Worm (Caenorhabditis elegans): ENCODE results near the gene F58F12.4.

The F58F12.4 gene

DNA sequence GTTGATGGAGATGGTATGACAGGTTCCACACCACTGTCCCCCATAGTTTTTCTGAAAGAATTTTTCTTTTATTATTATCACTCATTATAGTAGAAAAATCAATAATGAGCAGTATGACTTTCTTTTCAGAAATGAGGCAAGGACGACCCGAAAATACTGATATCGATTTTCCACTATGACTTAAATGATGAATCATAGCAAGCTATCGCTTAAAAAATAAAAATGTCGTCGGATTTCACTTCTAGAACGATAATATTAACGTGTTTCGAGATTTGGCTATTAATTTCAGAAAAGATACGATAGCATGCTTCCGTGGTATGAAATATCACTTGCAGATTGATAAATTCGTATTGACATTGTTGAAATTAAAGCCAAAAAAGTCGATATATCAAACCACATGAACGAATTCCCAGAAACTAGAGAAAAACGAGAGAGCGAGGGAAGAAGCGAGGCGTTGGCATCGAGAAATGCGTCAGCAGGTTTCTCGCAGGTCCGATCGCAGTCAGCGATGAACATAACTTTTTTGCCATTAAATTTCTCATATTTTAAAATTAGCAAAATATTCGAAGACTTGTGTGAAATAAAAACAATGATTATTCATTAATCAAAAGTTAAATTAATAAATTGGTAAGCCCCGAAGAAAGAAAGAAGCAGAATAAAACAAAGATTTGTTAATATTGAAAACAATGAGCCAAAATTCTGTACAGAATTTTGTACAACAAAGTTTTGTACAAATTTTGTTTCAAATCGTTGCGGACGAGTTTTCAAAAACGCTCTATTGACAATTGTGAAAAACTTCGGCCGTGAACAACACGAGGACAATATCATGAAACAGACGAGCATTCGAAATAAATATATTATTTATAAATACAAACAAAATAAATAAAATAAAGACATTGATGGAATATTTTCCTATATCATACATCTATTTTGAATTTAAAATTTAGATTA is 30.9 kb upstream of the F58F12.4 start, which contains the start of gene C32D5.11 (continued):
- TF ChIP-seq tbx-2 (tag; optimal IDR thresholded peaks at IDR 0.05) (peak; percentile 51), K02D7.2 (tag; optimal IDR thresholded peaks at IDR 0.05) (no peak), nfya-1 (tag; optimal IDR thresholded peaks at IDR 0.05) (peak; percentile 47), F13H6.1 (tag; optimal IDR thresholded peaks at IDR 0.05) (no peak), ref-2 (tag; optimal IDR thresholded peaks at IDR 0.05) (peak; percentile 23), pat-9 (tag; optimal IDR thresholded peaks at IDR 0.05) (no peak), ceh-24 (tag; optimal IDR thresholded peaks at IDR 0.05) (no peak), ceh-45 (GFP tag; IDR thresholded peaks at IDR 0.05) (no peak), ceh-31 (tag; optimal IDR thresholded peaks at IDR 0.05) (peak; percentile 25), mec-3 (tag; optimal IDR thresholded peaks at IDR 0.05; ENCODE audit: borderline replicate concordance) (no peak)

DNA sequence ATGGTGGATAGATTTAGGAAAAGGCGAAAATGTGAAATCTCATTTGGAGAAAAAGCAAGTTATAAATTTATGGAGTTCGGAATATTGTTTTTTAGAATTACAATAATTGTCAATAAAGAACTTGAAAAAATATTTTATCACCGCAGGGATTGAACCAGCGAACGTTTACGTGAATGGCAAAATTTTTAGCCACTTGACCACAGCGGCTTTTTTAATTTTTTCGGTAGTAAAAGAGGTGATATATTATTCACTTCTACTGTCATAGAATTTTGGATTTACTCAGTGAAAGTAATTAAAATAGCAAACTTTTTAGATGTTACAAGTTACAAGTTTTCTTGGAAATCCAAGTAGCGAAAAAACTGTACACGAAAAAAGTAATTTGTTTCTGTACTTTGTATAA is 28.3 kb upstream of the F58F12.4 start:
- TF ChIP-seq hlh-15 (tag; optimal IDR thresholded peaks at IDR 0.05) = no peak
- no peak for TF ChIP-seq mec-3 (tag; optimal IDR thresholded peaks at IDR 0.05; ENCODE audit: borderline replicate concordance)

DNA sequence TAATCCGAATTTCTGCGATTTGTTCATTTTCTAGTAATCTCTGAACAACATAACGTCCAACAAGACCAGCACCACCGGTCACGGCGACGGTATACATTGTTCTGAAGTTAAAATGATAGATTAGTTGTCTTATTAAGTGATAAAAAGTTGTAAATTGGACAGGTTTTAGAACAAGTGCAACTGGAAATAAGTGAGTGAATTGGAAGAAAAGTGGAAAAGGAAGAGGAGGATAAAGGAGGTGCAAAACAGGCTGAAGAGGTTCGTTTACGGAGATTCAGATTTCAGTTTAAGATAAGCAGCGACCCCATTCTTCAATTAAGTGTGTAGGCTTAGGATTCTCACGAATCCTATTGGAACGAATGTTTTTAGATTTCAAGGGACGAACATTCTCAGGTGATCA is 27.7 kb upstream of the F58F12.4 start, which contains the start of gene C32D5.12:
Gene C32D5.12 (minus strand): TSS at position 101 of the 400 bp plus-strand sequence.
- TF ChIP-seq gmeb-2 (tag; optimal IDR thresholded peaks at IDR 0.05) (no peak), fkh-6 (tag; optimal IDR thresholded peaks at IDR 0.05) (no peak), ama-1 (optimal IDR thresholded peaks at IDR 0.05) (no peak), ceh-9 (tag; optimal IDR thresholded peaks at IDR 0.05) (no peak), C38D4.7 (GFP tag; optimal IDR thresholded peaks at IDR 0.05) (no peak)

DNA sequence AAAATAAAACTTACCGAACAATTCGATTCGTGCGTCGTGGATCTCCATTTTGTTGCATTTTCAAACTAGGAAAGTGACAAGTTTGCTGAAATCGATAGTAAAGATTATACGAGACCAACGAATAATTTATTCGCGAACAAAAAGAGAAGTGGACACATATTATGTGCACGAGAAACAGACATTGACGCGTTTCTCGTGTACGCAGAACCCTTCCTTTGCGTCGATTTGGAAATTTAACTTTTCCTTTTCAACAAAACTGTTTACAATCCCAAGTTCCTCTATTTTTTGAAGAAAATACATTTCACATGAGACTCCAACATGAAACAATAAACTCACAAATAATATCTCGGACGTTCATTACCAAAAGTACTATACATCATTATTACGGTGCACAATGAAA is 25.7 kb upstream of the F58F12.4 start, which contains the start of gene K10B2.4:
Gene K10B2.4 (minus strand): TSS at position 138 of the 400 bp plus-strand sequence.
- TF ChIP-seq pros-1 (tag; optimal IDR thresholded peaks at IDR 0.05) (no peak), ceh-34 (tag; optimal IDR thresholded peaks at IDR 0.05) (no peak), fkh-10 (GFP tag; optimal IDR thresholded peaks at IDR 0.05) (no peak), tbx-2 (tag; optimal IDR thresholded peaks at IDR 0.05) (peak; percentile 49), ceh-31 (tag; optimal IDR thresholded peaks at IDR 0.05) (peak; percentile 30), ceh-14 (tag; optimal IDR thresholded peaks at IDR 0.05) (peak; percentile 29), tbx-7 (tag; optimal IDR thresholded peaks at IDR 0.05) (no peak), nfya-1 (tag; optimal IDR thresholded peaks at IDR 0.05) (peak; percentile 49), rnt-1 (tag; optimal IDR thresholded peaks at IDR 0.05) (no peak), unc-3 (GFP tag; conservative IDR thresholded peaks at IDR 0.05) (no peak), unc-3 (tag; optimal IDR thresholded peaks at IDR 0.05) (no peak), ceh-24 (tag; optimal IDR thresholded peaks at IDR 0.05) (no peak), elt-4 (tag; optimal IDR thresholded peaks at IDR 0.05) (no peak), ttx-3 (tag; optimal IDR thresholded peaks at IDR 0.05) (no peak), ceh-18 (tag; optimal IDR thresholded peaks at IDR 0.05) (peak; percentile 32), ceh-6 (GFP tag; optimal IDR thresholded peaks at IDR 0.05) (peak; percentile 29), elt-2 (tag; optimal IDR thresholded peaks at IDR 0.05) (no peak), sdc-2 (tag; optimal IDR thresholded peaks at IDR 0.05) (no peak), odd-2 (tag; optimal IDR thresholded peaks at IDR 0.05) (no peak), pha-2 (tag; optimal IDR thresholded peaks at IDR 0.05) (no peak), ceh-48 (tag; optimal IDR thresholded peaks at IDR 0.05) (no peak), zip-5 (tag; optimal IDR thresholded peaks at IDR 0.05) (no peak), pax-1 (tag; optimal IDR thresholded peaks at IDR 0.05) (no peak), pat-9 (tag; optimal IDR thresholded peaks at IDR 0.05) (no peak), C38D4.7 (GFP tag; optimal IDR thresholded peaks at IDR 0.05) (no peak)

Measured in whole organism, late embryonic.